Fruit fly (Drosophila melanogaster) whole organism, pupa: ENCODE results near the gene Ptpa.

Source experiments
- CG12605 ChIP-seq: fragments of 200-800 bp; sonication (Bioruptor generic); IDR thresholded peaks from 2 replicates; pipeline ENCODE4 v1.3.6; 2022; ENCODE audit warnings: missing biosample characterization, missing genetic modification characterization
- CG15710 ChIP-seq: fragments of 200-800 bp; sonication (Bioruptor generic); optimal IDR thresholded peaks from 2 replicates; lab custom pipeline; 2018; ENCODE audit warnings: missing biosample characterization, mild to moderate bottlenecking, missing genetic modification characterization, moderate library complexity
- CG34367 ChIP-seq: fragments of 200-800 bp; sonication (Bioruptor generic); optimal IDR thresholded peaks from 2 replicates; lab custom pipeline; 2018; ENCODE audit warnings: missing biosample characterization, mild to moderate bottlenecking, missing genetic modification characterization
- CG8301 ChIP-seq: fragments of 200-800 bp; sonication (Bioruptor generic); optimal IDR thresholded peaks from 2 replicates; lab custom pipeline; 2018; ENCODE audit warnings: missing biosample characterization, mild to moderate bottlenecking, missing genetic modification characterization
- EcR ChIP-seq: fragments of 200-800 bp; sonication (Bioruptor generic); optimal IDR thresholded peaks from 3 replicates; lab custom pipeline; 2019; ENCODE audit warnings: missing biosample characterization, missing genetic modification characterization, mild to moderate bottlenecking, moderate library complexity, missing genetic modification reagents
- Pif1B ChIP-seq: fragments of 200-800 bp; sonication (Bioruptor generic); optimal IDR thresholded peaks from 3 replicates; lab custom pipeline; 2016; ENCODE audit warnings: missing biosample characterization, missing genetic modification characterization
- fd96Ca ChIP-seq: fragments of 200-800 bp; sonication (Bioruptor generic); IDR thresholded peaks from 3 replicates; pipeline ENCODE4 v1.3.6; 2022; ENCODE audit warnings: missing biosample characterization, missing genetic modification characterization
- rn ChIP-seq: fragments of 200-800 bp; sonication (Bioruptor generic); IDR thresholded peaks from 2 replicates; pipeline ENCODE4 v1.3.6; 2022; ENCODE audit warnings: missing biosample characterization, missing genetic modification characterization

DNA sequence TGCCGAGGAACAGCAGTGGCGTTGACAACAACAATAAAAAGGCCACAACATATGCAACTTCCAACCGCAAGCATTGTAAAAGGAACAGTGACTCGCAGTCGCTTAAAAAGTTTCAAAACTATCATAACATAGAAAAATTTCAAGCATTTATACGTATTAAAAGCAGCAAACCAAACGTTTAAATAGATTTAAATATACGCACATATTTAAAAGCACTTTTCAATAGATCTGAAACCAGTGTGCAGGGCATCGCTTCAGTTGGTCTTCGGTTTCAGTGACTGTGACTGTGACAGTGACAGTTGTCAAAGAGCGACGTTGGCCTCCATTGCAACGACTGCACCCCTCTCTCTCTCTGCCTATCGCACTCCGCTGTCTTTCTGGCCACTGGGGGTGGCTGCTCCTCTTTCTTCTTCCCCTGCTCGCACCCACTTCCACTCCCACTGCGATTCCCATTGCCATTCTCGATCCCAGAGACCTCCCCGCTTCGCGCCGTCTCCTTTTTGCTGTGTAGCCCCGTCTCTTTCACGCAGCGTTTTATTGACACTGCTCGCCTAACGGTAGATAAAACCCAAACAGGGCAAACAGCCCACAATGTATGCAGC, 28.6 kb upstream of the Ptpa start:
- TF ChIP-seq rn (GFP tag; lab: Robert Waterston, UW) = peak; percentile 95
- peak; percentile 73 for TF ChIP-seq EcR (GFP tag; lab: Kevin White, UChicago)
- peak; percentile 95 for TF ChIP-seq CG12605 (GFP tag; lab: Robert Waterston, UW)
- TF ChIP-seq CG8301 (tag; lab: Kevin White, UChicago) = peak; percentile 88
- TF ChIP-seq CG15710 = peak; percentile 96
- peak; percentile 97 for TF ChIP-seq fd96Ca
- peak; percentile 89 for TF ChIP-seq CG34367 (tag; lab: Kevin White, UChicago)
- TF ChIP-seq Pif1B = peak; percentile 94
